Fruit fly (Drosophila melanogaster): ENCODE measurements around the gene atk.
A peak's percentile ranks its signal among the peaks of the same experiment; 100 is the strongest.

The atk gene

DNA sequence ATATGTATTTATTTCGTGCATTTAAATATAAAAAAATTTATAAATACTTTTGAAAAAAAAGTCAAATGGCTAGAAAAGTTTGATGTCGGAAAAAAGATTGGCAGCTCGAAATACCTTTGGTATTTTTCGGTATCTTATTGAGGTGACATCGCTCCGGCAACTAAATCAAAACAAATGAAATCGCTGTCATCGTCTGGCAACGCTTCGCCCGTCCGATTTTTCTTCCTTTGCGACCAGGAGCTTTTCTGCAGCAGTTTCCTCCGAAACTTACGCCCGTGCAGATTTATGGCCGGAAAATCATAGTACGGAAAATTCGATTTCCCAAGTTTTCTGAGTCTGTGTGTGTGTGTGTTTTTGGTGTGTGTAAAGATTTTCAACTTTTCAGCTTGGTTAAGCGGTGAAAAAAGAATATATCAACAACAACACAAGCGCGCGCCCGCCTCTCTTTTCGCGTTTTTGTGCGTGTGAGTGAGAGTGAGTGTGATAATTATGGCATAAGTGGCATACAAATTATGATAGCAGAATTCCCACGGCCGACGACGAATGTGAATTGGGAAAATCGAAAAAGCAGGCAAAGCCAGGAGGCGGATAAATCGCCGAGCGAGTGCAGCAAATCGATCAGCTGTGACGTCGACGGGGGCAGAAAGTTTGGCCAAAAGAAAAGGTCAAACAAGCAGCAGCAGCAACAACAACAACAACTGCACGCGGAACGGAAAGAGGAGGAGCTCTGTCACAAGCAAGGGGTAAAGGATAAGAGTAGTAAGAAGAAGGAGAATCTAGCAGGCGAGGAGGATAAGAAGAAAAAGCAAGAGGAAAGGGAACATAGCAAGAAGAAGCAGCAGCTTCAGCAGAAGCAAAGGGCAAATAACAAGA lies 32.7 kb upstream of the atk start, which contains the start of gene CG32425 (continued):
- TF ChIP-seq CG9797 (GFP tag; optimal IDR thresholded peaks at IDR 0.05) (peak; percentile 35), HLH3B (GFP tag; IDR thresholded peaks at IDR 0.05) (no peak), CG2889 (GFP tag; IDR thresholded peaks at IDR 0.05) (no peak), usp (GFP tag; optimal IDR thresholded peaks at IDR 0.05) (no peak), Bteb2 (GFP tag; optimal IDR thresholded peaks at IDR 0.05) (no peak), CG4730 (GFP tag; IDR thresholded peaks at IDR 0.05) (no peak), CG3281 (GFP tag; optimal IDR thresholded peaks at IDR 0.05) (no peak), CG30020 (tag; optimal IDR thresholded peaks at IDR 0.05) (peak; percentile 14), CG43689 (GFP tag; IDR thresholded peaks at IDR 0.05) (no peak), zf30C (GFP tag; optimal IDR thresholded peaks at IDR 0.05) (no peak), CG11398 (GFP tag; optimal IDR thresholded peaks at IDR 0.05) (no peak), CG17912 (GFP tag; optimal IDR thresholded peaks at IDR 0.05) (no peak), gcm2 (GFP tag; optimal IDR thresholded peaks at IDR 0.05) (no peak), GATAe (GFP tag; conservative IDR thresholded peaks at IDR 0.05) (no peak), grau (tag; optimal IDR thresholded peaks at IDR 0.05) (peak; percentile 8), CG33213 (GFP tag; optimal IDR thresholded peaks at IDR 0.05) (peak; percentile 34), Hr39 (optimal IDR thresholded peaks at IDR 0.05) (no peak), CG2199 (GFP tag; IDR thresholded peaks at IDR 0.05) (no peak), CG31224 (GFP tag; IDR thresholded peaks at IDR 0.05) (no peak), CG6683 (GFP tag; optimal IDR thresholded peaks at IDR 0.05) (no peak), z (GFP tag; IDR thresholded peaks at IDR 0.05) (no peak), CG7357 (GFP tag; IDR thresholded peaks at IDR 0.05) (no peak), CG31441 (GFP tag; IDR thresholded peaks at IDR 0.05) (0 out of 2 replicates have a peak, but pooled peaks have one; percentile 9), CG12071 (GFP tag; optimal IDR thresholded peaks at IDR 0.05) (no peak), Atf3 (GFP tag; optimal IDR thresholded peaks at IDR 0.05) (no peak), jigr1 (GFP tag; IDR thresholded peaks at IDR 0.05) (no peak), toy (GFP tag; IDR thresholded peaks at IDR 0.05) (no peak), kah (GFP tag; optimal IDR thresholded peaks at IDR 0.05) (no peak), sd (tag; optimal IDR thresholded peaks at IDR 0.05) (no peak), danr (GFP tag; IDR thresholded peaks at IDR 0.05) (no peak), Med (GFP tag) (peak; percentile 41), B-H2 (GFP tag; optimal IDR thresholded peaks at IDR 0.05) (no peak), Usf (GFP tag; optimal IDR thresholded peaks at IDR 0.05) (no peak), Lim3 (GFP tag; IDR thresholded peaks at IDR 0.05) (no peak), CG15696 (tag; optimal IDR thresholded peaks at IDR 0.05) (no peak), Ravus (GFP tag; IDR thresholded peaks at IDR 0.05) (no peak), Bgb (GFP tag; IDR thresholded peaks at IDR 0.05; ENCODE audit: partially characterized antibody) (peak; percentile 22; the same call in 1 of the 2 replicates), Taf1 (GFP tag; IDR thresholded peaks at IDR 0.05) (no peak), CG6689 (GFP tag; IDR thresholded peaks at IDR 0.05) (no peak), Dll (GFP tag; IDR thresholded peaks at IDR 0.05; ENCODE audit: partially characterized antibody) (0 out of 4 replicates have a peak, but pooled peaks have one; percentile 26), CG12942 (GFP tag; optimal IDR thresholded peaks at IDR 0.05) (no peak), CG14667 (GFP tag; IDR thresholded peaks at IDR 0.05) (no peak), bab2 (GFP tag; optimal IDR thresholded peaks at IDR 0.05) (no peak), Dad (GFP tag; optimal IDR thresholded peaks at IDR 0.05) (no peak), CG10959 (GFP tag; IDR thresholded peaks at IDR 0.05) (no peak), dmrt11E (tag; optimal IDR thresholded peaks at IDR 0.05) (no peak), CG16813 (GFP tag; IDR thresholded peaks at IDR 0.05; ENCODE audit: partially characterized antibody) (no peak), bigmax (GFP tag; optimal IDR thresholded peaks at IDR 0.05) (peak; percentile 27), CG3163 (GFP tag; optimal IDR thresholded peaks at IDR 0.05) (no peak), CG3407 (GFP tag; optimal IDR thresholded peaks at IDR 0.05) (no peak), fu2 (GFP tag; optimal IDR thresholded peaks at IDR 0.05) (no peak)
